Fruit fly (Drosophila melanogaster) whole organism, adult: Measurements from ENCODE around the gene CG13720.

Experiments
- CG11617 ChIP-seq: fragments of 200-800 bp; sonication (Bioruptor generic); optimal IDR thresholded peaks from 2 replicates; lab custom pipeline; 2017; ENCODE audit warnings: mild to moderate bottlenecking, missing biosample characterization, missing genetic modification reagents, missing genetic modification characterization
- CG7045 ChIP-seq: fragments of 200-800 bp; sonication (Bioruptor generic); optimal IDR thresholded peaks from 2 replicates; lab custom pipeline; 2017; ENCODE audit warnings: missing biosample characterization, mild to moderate bottlenecking, missing genetic modification characterization
- bab1 ChIP-seq: fragments of 200-800 bp; sonication (Bioruptor generic); optimal IDR thresholded peaks from 3 replicates; lab custom pipeline; 2019; ENCODE audit warnings: missing biosample characterization, mild to moderate bottlenecking, missing genetic modification characterization, moderate library complexity
- cic ChIP-seq: fragments of 200-800 bp; sonication (Bioruptor generic); optimal IDR thresholded peaks from 2 replicates; lab custom pipeline; 2017; ENCODE audit warnings: missing biosample characterization, mild to moderate bottlenecking, missing genetic modification characterization, moderate library complexity
- tj ChIP-seq: fragments of 200-800 bp; sonication (Bioruptor generic); optimal IDR thresholded peaks from 3 replicates; lab custom pipeline; 2017; ENCODE audit warnings: missing biosample characterization, mild to moderate bottlenecking, missing genetic modification characterization, moderate library complexity
- toe ChIP-seq: fragments of 200-800 bp; sonication (Bioruptor generic); optimal IDR thresholded peaks from 2 replicates; lab custom pipeline; 2016; ENCODE audit warnings: missing biosample characterization, missing genetic modification characterization

DNA sequence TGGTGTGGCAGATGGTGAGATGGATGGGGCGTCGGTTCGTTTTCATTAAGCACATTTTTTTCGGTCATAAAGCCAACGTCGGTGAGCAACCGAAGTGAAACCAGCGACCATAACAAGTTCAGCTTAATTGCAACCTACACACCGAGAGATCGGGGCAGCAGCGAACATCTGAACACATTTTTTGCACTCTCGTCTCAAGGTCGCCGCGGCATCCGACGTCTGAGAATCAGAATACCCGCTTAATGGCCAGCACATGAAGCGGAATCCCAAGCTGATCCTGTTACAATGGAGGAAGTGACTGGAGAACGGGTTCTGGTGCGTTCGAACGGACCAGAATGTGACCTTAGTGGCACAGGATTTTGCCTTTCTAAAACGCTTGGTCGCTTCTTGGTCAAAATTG lies 6.7 kb downstream of the CG13720 start:
- no peak for TF ChIP-seq cic (GFP tag; lab: Kevin White, UChicago)
- no peak for TF ChIP-seq CG7045 (GFP tag; lab: Kevin White, UChicago)
- TF ChIP-seq toe (GFP tag; lab: Kevin White, UChicago) = no peak
- no peak for TF ChIP-seq bab1 (GFP tag; lab: Kevin White, UChicago)
- no peak for TF ChIP-seq tj (GFP tag; lab: Kevin White, UChicago)
- TF ChIP-seq CG11617 (GFP tag; lab: Kevin White, UChicago) = no peak
